Worm (Caenorhabditis elegans): ENCODE data around the gene tab-1.

DNA sequence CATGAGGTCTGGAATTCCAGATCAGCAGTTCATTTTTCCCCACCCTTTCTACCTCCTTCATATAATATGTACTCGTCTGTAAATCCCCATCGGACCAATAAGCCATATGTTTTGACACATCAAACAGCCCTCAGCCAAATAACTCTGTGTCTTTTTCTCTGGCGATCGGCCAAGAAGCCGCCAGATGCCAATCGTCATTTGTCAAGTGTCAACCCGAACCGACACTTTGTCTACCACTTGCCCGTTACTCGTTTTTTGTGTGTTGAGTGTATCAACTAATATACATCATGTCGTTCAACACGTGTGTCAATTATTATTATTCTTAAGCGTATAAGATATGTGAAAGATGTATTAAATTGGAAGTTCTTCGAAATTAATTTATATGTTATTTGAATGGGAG lies 20.1 kb downstream of the tab-1 start:
- TF ChIP-seq unc-86 (tag; optimal IDR thresholded peaks at IDR 0.05) (no peak), nhr-11 (tag; optimal IDR thresholded peaks at IDR 0.05) (no peak), che-1 (tag; optimal IDR thresholded peaks at IDR 0.05) (no peak), sox-4 (tag; optimal IDR thresholded peaks at IDR 0.05) (no peak), C08G9.2 (tag; optimal IDR thresholded peaks at IDR 0.05) (no peak), pha-2 (tag; optimal IDR thresholded peaks at IDR 0.05) (no peak)

Data from whole organism, late embryonic.